Worm (Caenorhabditis elegans) whole organism, mixed stage, embryonic: ENCODE measurements around the gene lhpp-1.
"Not testable (repeated sequence)": the region's sequence is repeated elsewhere in the genome, so short reads cannot be mapped to it uniquely, and the experiment has no call there.

Experiments
- M03D4.4 ChIP-seq: sonication (generic microtip); optimal IDR thresholded peaks from 2 replicates; lab custom pipeline; 2017; ENCODE audit warnings: mild to moderate bottlenecking, missing genetic modification characterization, missing compliant biosample characterization
- blmp-1 ChIP-seq: fragments of 150-350 bp; optimal IDR thresholded peaks from 2 replicates; lab custom pipeline; 2014; ENCODE audit warnings: missing biosample characterization, missing genetic modification characterization
- ceh-39 ChIP-seq: fragments of 150-350 bp; optimal IDR thresholded peaks from 2 replicates; lab custom pipeline; 2014; ENCODE audit warnings: missing biosample characterization, missing genetic modification characterization
- ceh-43 ChIP-seq: fragments of 200-800 bp; sonication (Bioruptor generic); optimal IDR thresholded peaks from 2 replicates; lab custom pipeline; 2018; ENCODE audit warnings: mild to moderate bottlenecking, missing genetic modification characterization, moderate library complexity, missing compliant biosample characterization
- ceh-83 ChIP-seq: fragments of 200-800 bp; sonication (Bioruptor generic); optimal IDR thresholded peaks from 2 replicates; lab custom pipeline; 2018; ENCODE audit warnings: mild to moderate bottlenecking, missing genetic modification characterization, missing compliant biosample characterization
- ces-1 ChIP-seq: fragments of 150-350 bp; optimal IDR thresholded peaks from 2 replicates; lab custom pipeline; 2014; ENCODE audit warnings: missing biosample characterization, missing genetic modification reagents, missing genetic modification characterization
- cnd-1 ChIP-seq: fragments of 200-800 bp; sonication (Bioruptor generic); optimal IDR thresholded peaks from 2 replicates; lab custom pipeline; 2018; ENCODE audit warnings: mild to moderate bottlenecking, missing genetic modification characterization, missing compliant biosample characterization
- drap-1 ChIP-seq: fragments of 200-800 bp; sonication (Bioruptor generic); optimal IDR thresholded peaks from 3 replicates; lab custom pipeline; 2018; ENCODE audit warnings: mild to moderate bottlenecking, missing genetic modification characterization, missing compliant biosample characterization
- elt-1 ChIP-seq: sonication (generic microtip); optimal IDR thresholded peaks from 2 replicates; lab custom pipeline; 2017; ENCODE audit warnings: missing genetic modification characterization, mild to moderate bottlenecking, missing compliant biosample characterization, antibody characterized with exemption, moderate library complexity, borderline replicate concordance; ENCODE audit not compliant: insufficient read depth
- elt-3 ChIP-seq: fragments of 150-350 bp; optimal IDR thresholded peaks from 2 replicates; lab custom pipeline; 2014; ENCODE audit warnings: missing biosample characterization, missing genetic modification characterization
- ham-2 ChIP-seq: fragments of 200-800 bp; sonication (Bioruptor generic); optimal IDR thresholded peaks from 2 replicates; lab custom pipeline; 2018; ENCODE audit warnings: mild to moderate bottlenecking, missing genetic modification characterization, missing compliant biosample characterization
- hlh-1 ChIP-seq: fragments of 150-350 bp; optimal IDR thresholded peaks from 2 replicates; lab custom pipeline; 2014; ENCODE audit warnings: missing biosample characterization, missing genetic modification reagents, missing genetic modification characterization
- lin-32 ChIP-seq: fragments of 200-800 bp; sonication (Bioruptor generic); optimal IDR thresholded peaks from 2 replicates; lab custom pipeline; 2018; ENCODE audit warnings: mild to moderate bottlenecking, missing genetic modification characterization, missing compliant biosample characterization
- mab-5 ChIP-seq: fragments of 150-350 bp; optimal IDR thresholded peaks from 2 replicates; lab custom pipeline; 2014; ENCODE audit warnings: missing biosample characterization, missing genetic modification characterization
- mep-1 ChIP-seq: fragments of 150-350 bp; optimal IDR thresholded peaks from 2 replicates; lab custom pipeline; 2017; ENCODE audit warnings: missing biosample characterization, missing genetic modification reagents, missing genetic modification characterization, inconsistent platforms
- mls-2 ChIP-seq: sonication (generic microtip); optimal IDR thresholded peaks from 2 replicates; lab custom pipeline; 2016; ENCODE audit warnings: mild to moderate bottlenecking, missing genetic modification characterization, moderate library complexity, missing compliant biosample characterization
- nhr-12 ChIP-seq: fragments of 150-350 bp; optimal IDR thresholded peaks from 2 replicates; lab custom pipeline; 2014; ENCODE audit warnings: missing biosample characterization, missing genetic modification characterization
- nhr-237 ChIP-seq: fragments of 150-350 bp; optimal IDR thresholded peaks from 2 replicates; lab custom pipeline; 2014; ENCODE audit warnings: missing biosample characterization, missing genetic modification characterization
- nhr-28 ChIP-seq: fragments of 150-350 bp; optimal IDR thresholded peaks from 2 replicates; lab custom pipeline; 2014; ENCODE audit warnings: missing biosample characterization, missing genetic modification characterization
- nhr-76 ChIP-seq: sonication (generic microtip); optimal IDR thresholded peaks from 2 replicates; lab custom pipeline; 2017; ENCODE audit warnings: missing biosample characterization, missing genetic modification characterization
- snpc-4 ChIP-seq: fragments of 150-350 bp; optimal IDR thresholded peaks from 2 replicates; lab custom pipeline; 2014; ENCODE audit warnings: missing biosample characterization, missing genetic modification characterization
- sptf-1 ChIP-seq: sonication (generic microtip); optimal IDR thresholded peaks from 2 replicates; lab custom pipeline; 2017; ENCODE audit warnings: mild to moderate bottlenecking, missing genetic modification characterization, moderate library complexity, missing compliant biosample characterization
- tbx-8 ChIP-seq: fragments of 200-800 bp; sonication (Bioruptor generic); optimal IDR thresholded peaks from 2 replicates; lab custom pipeline; 2018; ENCODE audit warnings: mild to moderate bottlenecking, missing genetic modification characterization, moderate library complexity, missing compliant biosample characterization
- unc-120 ChIP-seq: sonication (generic microtip); optimal IDR thresholded peaks from 2 replicates; lab custom pipeline; 2017; ENCODE audit warnings: missing genetic modification characterization, missing compliant biosample characterization; ENCODE audit not compliant: poor library complexity, severe bottlenecking
- unc-62 ChIP-seq: fragments of 150-350 bp; optimal IDR thresholded peaks from 2 replicates; lab custom pipeline; 2014; ENCODE audit warnings: missing biosample characterization, missing genetic modification reagents, missing genetic modification characterization
- zip-8 ChIP-seq: fragments of 150-350 bp; optimal IDR thresholded peaks from 2 replicates; lab custom pipeline; 2014; ENCODE audit warnings: missing biosample characterization, missing genetic modification characterization
- ztf-11 ChIP-seq: fragments of 150-350 bp; optimal IDR thresholded peaks from 2 replicates; lab custom pipeline; 2014; ENCODE audit warnings: missing biosample characterization, missing genetic modification characterization

The lhpp-1 gene

DNA sequence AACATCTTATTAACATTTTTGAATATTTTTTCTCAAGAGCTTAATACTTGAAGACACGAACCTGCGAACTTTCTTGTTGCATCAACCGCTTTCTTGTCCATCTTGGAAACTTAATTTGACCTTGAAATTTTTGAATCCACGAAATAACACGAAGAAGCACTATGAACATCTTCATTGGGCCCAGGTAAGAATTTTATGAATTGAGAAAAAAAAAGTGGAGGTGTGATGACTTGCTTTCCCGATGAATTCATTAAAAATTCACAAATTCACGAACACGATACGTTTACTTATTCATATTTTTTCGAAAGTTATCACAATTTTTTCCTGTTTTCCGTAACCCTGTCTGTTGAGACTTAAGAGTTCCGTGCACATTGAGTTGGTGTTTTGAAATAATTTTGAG lies 19.1 kb upstream of the lhpp-1 start, which contains the start of gene C27A7.6:
Gene C27A7.6 (minus strand): TSS at position 101 of the 400 bp plus-strand sequence.
- not testable (repeated sequence) for TF ChIP-seq elt-1 (tag; lab: Kevin White, UChicago); ceh-43 (GFP tag; lab: Kevin White, UChicago); nhr-12 (tag; lab: Kevin White, UChicago)

DNA sequence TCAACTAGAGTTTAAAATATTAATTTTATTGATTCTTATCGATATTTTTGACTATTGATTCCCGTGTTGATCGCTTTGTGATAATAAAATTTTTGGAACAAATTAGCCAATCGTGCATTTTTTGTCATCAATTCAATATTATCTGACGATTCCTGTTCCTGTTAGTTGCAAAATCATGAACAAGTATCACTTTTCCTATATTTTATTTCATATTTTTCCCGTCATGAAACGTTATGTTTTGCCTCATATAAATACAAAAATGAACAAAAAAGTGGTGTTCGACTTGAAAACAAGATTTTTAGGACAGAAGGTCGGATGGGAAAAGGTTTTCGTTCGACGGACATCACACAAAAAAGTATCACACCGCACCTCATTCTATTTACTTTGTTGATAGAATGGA lies 9.7 kb upstream of the lhpp-1 start, which contains the start of gene C13C4.6:
Gene C13C4.6 (plus strand): TSS at position 301 of the 400 bp plus-strand sequence.
- TF ChIP-seq nhr-237 (tag; lab: Kevin White, UChicago), result no peak
- TF ChIP-seq, all 35 proteins: peak for 0

DNA sequence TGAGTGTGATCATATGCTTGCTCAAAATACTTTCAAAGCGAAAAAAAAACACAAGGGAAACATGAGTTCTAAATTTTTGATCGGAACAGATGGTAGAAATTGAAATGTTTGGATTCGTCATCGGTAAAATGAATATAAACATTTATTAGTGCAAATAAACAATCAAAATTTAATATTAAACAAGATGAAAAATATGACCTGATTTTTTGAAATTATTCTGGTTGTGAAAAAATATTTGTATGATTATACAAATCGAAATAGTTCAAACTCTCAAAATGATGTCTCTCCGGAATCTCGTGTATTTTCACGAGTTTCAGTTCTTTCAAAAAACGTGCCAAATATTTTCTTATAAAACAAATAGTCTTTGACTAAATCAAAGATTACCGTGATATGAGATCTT lies 8.8 kb upstream of the lhpp-1 start, which contains the start of gene C13C4.7:
Gene C13C4.7 (minus strand): TSS at position 101 of the 400 bp plus-strand sequence.
- TF ChIP-seq zip-8 (tag; lab: Kevin White, UChicago) (no peak), tbx-8 (GFP tag; lab: Kevin White, UChicago) (no peak), mls-2 (no peak), elt-1 (tag; lab: Kevin White, UChicago) (no peak), cnd-1 (no peak), nhr-237 (tag; lab: Kevin White, UChicago) (no peak)

ce11 chrV:12117567-12118053 lies 6.0 kb upstream of the lhpp-1 start, which contains the start of gene C13C4.8:
Gene C13C4.8 (plus strand): TSS chrV:12118003.
- TF ChIP-seq unc-120 (tag; lab: Kevin White, UChicago), result no peak
- TF ChIP-seq ztf-11 (tag; lab: Kevin White, UChicago), result no peak
- no peak for TF ChIP-seq hlh-1 (tag; lab: Kevin White, UChicago)
- no peak for TF ChIP-seq lin-32 (GFP tag; lab: Kevin White, UChicago)
- TF ChIP-seq elt-1 (tag; lab: Kevin White, UChicago), result no peak
- TF ChIP-seq ceh-83 (GFP tag; lab: Kevin White, UChicago), result no peak
- no peak for TF ChIP-seq sptf-1 (tag; lab: Kevin White, UChicago)
- no peak for TF ChIP-seq mep-1 (tag; lab: Kevin White, UChicago)
- TF ChIP-seq, all 35 proteins: peak for 0

DNA sequence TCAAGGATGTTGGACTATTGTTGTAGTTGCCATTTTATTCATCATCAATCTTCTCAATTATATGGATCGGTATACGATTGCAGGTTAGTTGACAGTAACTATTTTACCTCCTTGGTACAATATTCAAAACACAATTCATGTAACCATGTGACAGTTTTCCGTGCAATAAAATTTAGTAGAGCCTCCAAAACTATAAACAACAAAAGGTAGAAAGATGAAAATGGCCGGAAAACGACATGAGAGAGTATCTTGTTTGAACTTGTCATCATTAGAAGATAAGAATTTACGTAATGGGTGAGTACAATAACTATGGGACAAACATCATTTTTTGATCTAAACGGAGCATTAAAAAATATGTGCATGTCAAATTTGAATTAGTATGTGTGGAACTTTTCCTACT lies 3.5 kb upstream of the lhpp-1 start:
- no peak for TF ChIP-seq mab-5 (tag; lab: Kevin White, UChicago)

DNA sequence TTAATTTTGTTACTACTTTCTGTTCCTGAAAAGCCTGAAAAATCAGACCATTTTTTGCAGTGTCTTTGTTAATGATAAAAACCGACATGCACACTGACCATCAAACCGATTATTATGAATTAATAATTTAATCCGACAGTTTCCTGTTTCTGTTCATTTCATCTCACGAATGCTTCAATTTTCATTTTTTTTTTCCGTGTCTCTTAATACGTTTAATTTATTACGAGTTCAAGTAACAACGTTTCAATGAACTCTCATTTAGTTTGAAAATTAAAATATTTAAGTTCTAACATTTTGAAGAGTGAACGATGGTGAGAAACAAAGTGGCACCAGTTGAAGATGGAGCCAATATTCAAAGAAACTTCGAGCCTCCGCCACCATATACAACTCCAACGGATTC lies 3.1 kb upstream of the lhpp-1 start, which contains the start of gene spin-1:
Gene spin-1 (plus strand): TSS at position 301 of the 400 bp plus-strand sequence.
- TF ChIP-seq ztf-11 (tag; lab: Kevin White, UChicago), result no peak
- TF ChIP-seq nhr-237 (tag; lab: Kevin White, UChicago), result no peak
- TF ChIP-seq elt-3, result no peak
- no peak for TF ChIP-seq mep-1 (tag; lab: Kevin White, UChicago)
- TF ChIP-seq nhr-76, result no peak
- no peak for TF ChIP-seq blmp-1 (tag; lab: Kevin White, UChicago)
- no peak for TF ChIP-seq nhr-28 (tag; lab: Kevin White, UChicago)
- no peak for TF ChIP-seq unc-62 (GFP tag; lab: Kevin White, UChicago)
- TF ChIP-seq ces-1 (GFP tag; lab: Kevin White, UChicago), result no peak

- TF ChIP-seq cnd-1 (no peak), sptf-1 (tag; lab: Kevin White, UChicago) (no peak), drap-1 (no peak), nhr-76 (no peak), ces-1 (GFP tag; lab: Kevin White, UChicago) (no peak), ceh-39 (no peak), unc-62 (GFP tag; lab: Kevin White, UChicago) (no peak), ztf-11 (tag; lab: Kevin White, UChicago) (no peak), mab-5 (tag; lab: Kevin White, UChicago) (no peak), M03D4.4 (tag; lab: Kevin White, UChicago) (no peak), nhr-237 (tag; lab: Kevin White, UChicago) (no peak), lin-32 (GFP tag; lab: Kevin White, UChicago) (no peak), snpc-4 (tag; lab: Kevin White, UChicago) (no peak), ceh-43 (GFP tag; lab: Kevin White, UChicago) (no peak), elt-1 (tag; lab: Kevin White, UChicago) (no peak), ham-2 (GFP tag; lab: Kevin White, UChicago) (no peak), mep-1 (tag; lab: Kevin White, UChicago) (no peak), nhr-12 (tag; lab: Kevin White, UChicago) (no peak), hlh-1 (tag; lab: Kevin White, UChicago) (no peak)
These were observed 2.1 kb upstream of the lhpp-1 start for ce11 chrV:12113726-12114125.
